Worm (Caenorhabditis elegans) whole organism, L2 larva: ENCODE measurements around the gene rde-4.

Experiments used
- Y55F3AM.14 ChIP-seq: fragments of 200-800 bp; sonication (Bioruptor generic); optimal IDR thresholded peaks from 2 replicates; lab custom pipeline; 2018; ENCODE audit warnings: mild to moderate bottlenecking, missing genetic modification characterization, missing compliant biosample characterization
- ZK546.5 ChIP-seq: sonication (generic microtip); optimal IDR thresholded peaks from 2 replicates; lab custom pipeline; 2017; ENCODE audit warnings: missing biosample characterization, missing genetic modification characterization
- blmp-1 ChIP-seq: sonication (generic microtip); optimal IDR thresholded peaks from 2 replicates; lab custom pipeline; 2017; ENCODE audit warnings: missing genetic modification characterization, mild to moderate bottlenecking, missing compliant biosample characterization, antibody characterized with exemption, moderate library complexity; ENCODE audit not compliant: insufficient read depth
- dmd-4 ChIP-seq: sonication (generic microtip); optimal IDR thresholded peaks from 2 replicates; lab custom pipeline; 2017; ENCODE audit warnings: missing biosample characterization, missing genetic modification characterization
- lin-13 ChIP-seq: fragments of 150-350 bp; optimal IDR thresholded peaks from 2 replicates; lab custom pipeline; 2014; ENCODE audit warnings: missing biosample characterization, missing genetic modification reagents, missing genetic modification characterization
- nhr-21 ChIP-seq: fragments of 150-350 bp; optimal IDR thresholded peaks from 2 replicates; lab custom pipeline; 2014; ENCODE audit warnings: missing biosample characterization, missing genetic modification characterization
- nhr-77 ChIP-seq: fragments of 150-350 bp; optimal IDR thresholded peaks from 2 replicates; lab custom pipeline; 2014; ENCODE audit warnings: missing biosample characterization, missing genetic modification characterization
- sem-4 ChIP-seq: fragments of 150-350 bp; optimal IDR thresholded peaks from 2 replicates; lab custom pipeline; 2014; ENCODE audit warnings: missing biosample characterization, missing genetic modification reagents, missing genetic modification characterization
- skn-1 ChIP-seq: sonication (generic microtip); optimal IDR thresholded peaks from 2 replicates; lab custom pipeline; 2017; ENCODE audit warnings: missing biosample characterization, missing genetic modification characterization
- unc-62 ChIP-seq: fragments of 150-350 bp; optimal IDR thresholded peaks from 2 replicates; lab custom pipeline; 2014; ENCODE audit warnings: missing biosample characterization, missing genetic modification reagents, missing genetic modification characterization

DNA sequence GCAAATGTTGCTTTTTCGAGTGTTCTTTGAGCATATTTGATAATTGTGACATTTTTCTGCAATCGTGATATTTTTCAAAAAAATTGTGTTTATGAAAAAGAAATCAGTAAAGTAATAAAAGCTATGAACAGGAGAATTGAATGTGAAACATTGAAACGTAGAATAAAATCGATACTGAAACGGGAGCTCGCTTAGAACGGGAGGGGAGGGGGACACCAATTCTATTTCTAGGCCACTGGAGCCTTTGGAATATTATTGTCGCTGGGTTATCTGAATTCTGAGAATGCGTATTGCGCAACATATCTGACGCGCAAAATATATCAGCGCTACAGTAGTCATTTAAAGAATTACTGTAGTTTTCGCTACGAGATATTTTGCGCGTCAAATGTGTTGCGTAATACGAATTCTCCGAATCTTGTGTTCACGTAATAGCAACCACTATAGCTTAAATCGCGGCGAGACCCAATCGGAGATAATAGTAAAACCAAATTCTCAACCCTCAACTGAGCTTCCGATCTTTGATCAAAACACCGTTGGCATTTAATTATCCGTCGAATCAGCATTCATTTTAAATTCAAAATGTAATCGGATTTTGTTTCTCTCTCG, 6.5 kb downstream of the rde-4 start, which contains the start of the genes blos-1 and best-18:
- TF ChIP-seq blmp-1 (tag; lab: Kevin White, UChicago) (no peak), nhr-77 (tag; lab: Kevin White, UChicago) (no peak), sem-4 (tag; lab: Kevin White, UChicago) (no peak), lin-13 (GFP tag; lab: Kevin White, UChicago) (no peak), skn-1 (tag; lab: Kevin White, UChicago) (no peak), ZK546.5 (tag; lab: Kevin White, UChicago) (no peak), nhr-21 (tag; lab: Kevin White, UChicago) (no peak), dmd-4 (tag; lab: Kevin White, UChicago) (no peak), unc-62 (no peak), Y55F3AM.14 (GFP tag; lab: Kevin White, UChicago) (no peak)
